Fruit fly (Drosophila melanogaster): Measurements from ENCODE around the gene CG3009.

dm6 chrX:4702804-4703414, 36.4 kb upstream of the CG3009 start:
- TF ChIP-seq EcR (GFP tag; optimal IDR thresholded peaks at IDR 0.05) (no peak), fd96Ca (GFP tag; IDR thresholded peaks at IDR 0.05) (no peak), CG9948 (tag; optimal IDR thresholded peaks at IDR 0.05) (no peak), Snoo (tag; optimal IDR thresholded peaks at IDR 0.05) (no peak), CG10348 (GFP tag; IDR thresholded peaks at IDR 0.05) (no peak), CG4496 (GFP tag; IDR thresholded peaks at IDR 0.05) (no peak), Pif1A (GFP tag; optimal IDR thresholded peaks at IDR 0.05) (no peak), CG12605 (GFP tag; IDR thresholded peaks at IDR 0.05) (no peak), Pif1B (GFP tag; optimal IDR thresholded peaks at IDR 0.05) (no peak), CG34367 (tag; optimal IDR thresholded peaks at IDR 0.05) (no peak), D1 (tag; optimal IDR thresholded peaks at IDR 0.05) (no peak)

Data from whole organism, pupa.